Fruit fly (Drosophila melanogaster) whole organism, adult: ENCODE results near the gene PGAP5.
A peak's percentile ranks its signal among the peaks of the same experiment; 100 is the strongest.

Source experiments
- CG11617 ChIP-seq: fragments of 200-800 bp; sonication (Bioruptor generic); optimal IDR thresholded peaks from 2 replicates; lab custom pipeline; 2017; ENCODE audit warnings: mild to moderate bottlenecking, missing biosample characterization, missing genetic modification reagents, missing genetic modification characterization
- CG12768 ChIP-seq: fragments of 200-800 bp; sonication (Bioruptor generic); optimal IDR thresholded peaks from 2 replicates; lab custom pipeline; 2017; ENCODE audit warnings: missing biosample characterization, missing genetic modification characterization, mild to moderate bottlenecking, moderate library complexity, missing genetic modification reagents
- CG14711 ChIP-seq: fragments of 200-800 bp; sonication (Bioruptor generic); optimal IDR thresholded peaks from 2 replicates; lab custom pipeline; 2018; ENCODE audit warnings: missing biosample characterization, mild to moderate bottlenecking, missing genetic modification characterization, moderate library complexity
- CG1620 ChIP-seq: fragments of 200-800 bp; sonication (Bioruptor generic); optimal IDR thresholded peaks from 2 replicates; lab custom pipeline; 2016; ENCODE audit warnings: missing biosample characterization, missing genetic modification characterization
- CG33017 ChIP-seq: fragments of 200-800 bp; sonication (Bioruptor generic); optimal IDR thresholded peaks from 2 replicates; lab custom pipeline; 2018; ENCODE audit warnings: missing biosample characterization, mild to moderate bottlenecking, missing genetic modification characterization, moderate library complexity
- CG5204 ChIP-seq: fragments of 200-800 bp; sonication (Bioruptor generic); optimal IDR thresholded peaks from 2 replicates; lab custom pipeline; 2016; ENCODE audit warnings: missing biosample characterization, missing genetic modification characterization
- CG7045 ChIP-seq: fragments of 200-800 bp; sonication (Bioruptor generic); optimal IDR thresholded peaks from 2 replicates; lab custom pipeline; 2017; ENCODE audit warnings: missing biosample characterization, mild to moderate bottlenecking, missing genetic modification characterization
- CG7101 ChIP-seq: fragments of 200-800 bp; sonication (Bioruptor generic); optimal IDR thresholded peaks from 2 replicates; lab custom pipeline; 2018; ENCODE audit warnings: missing biosample characterization, mild to moderate bottlenecking, missing genetic modification characterization, moderate library complexity
- Clk ChIP-seq: fragments of 200-800 bp; sonication (Bioruptor generic); optimal IDR thresholded peaks from 2 replicates; lab custom pipeline; 2017; ENCODE audit warnings: missing biosample characterization, missing genetic modification characterization
- Crg-1 ChIP-seq: fragments of 200-800 bp; sonication (Bioruptor generic); optimal IDR thresholded peaks from 2 replicates; lab custom pipeline; 2016; ENCODE audit warnings: missing biosample characterization, missing genetic modification characterization
- Hr96 ChIP-seq: fragments of 200-800 bp; sonication (Bioruptor generic); optimal IDR thresholded peaks from 2 replicates; lab custom pipeline; 2016; ENCODE audit warnings: missing biosample characterization, missing genetic modification characterization
- Mnt ChIP-seq: fragments of 200-800 bp; sonication (Bioruptor generic); optimal IDR thresholded peaks from 2 replicates; lab custom pipeline; 2016; ENCODE audit warnings: missing biosample characterization, mild to moderate bottlenecking, missing genetic modification characterization
- bab1 ChIP-seq: fragments of 200-800 bp; sonication (Bioruptor generic); optimal IDR thresholded peaks from 3 replicates; lab custom pipeline; 2019; ENCODE audit warnings: missing biosample characterization, mild to moderate bottlenecking, missing genetic modification characterization, moderate library complexity
- cic ChIP-seq: fragments of 200-800 bp; sonication (Bioruptor generic); optimal IDR thresholded peaks from 2 replicates; lab custom pipeline; 2017; ENCODE audit warnings: missing biosample characterization, mild to moderate bottlenecking, missing genetic modification characterization, moderate library complexity
- cnc ChIP-seq, 2 experiments: fragments of >200 bp; optimal IDR thresholded peaks; 2 replicates each; lab custom pipeline; 2017
- kay ChIP-seq: fragments of 200-800 bp; sonication (Bioruptor generic); peaks from one replicate; lab custom pipeline; 2016; ENCODE audit warnings: missing biosample characterization, missing genetic modification characterization, borderline replicate concordance
- ovo ChIP-seq: fragments of 200-800 bp; sonication (Bioruptor generic); optimal IDR thresholded peaks from 2 replicates; lab custom pipeline; 2016; ENCODE audit warnings: missing biosample characterization, missing genetic modification characterization
- pad ChIP-seq: fragments of 200-800 bp; sonication (Bioruptor generic); optimal IDR thresholded peaks from 3 replicates; lab custom pipeline; 2017; ENCODE audit warnings: missing biosample characterization, missing genetic modification characterization, mild to moderate bottlenecking, moderate library complexity, missing genetic modification reagents
- tj ChIP-seq: fragments of 200-800 bp; sonication (Bioruptor generic); optimal IDR thresholded peaks from 3 replicates; lab custom pipeline; 2017; ENCODE audit warnings: missing biosample characterization, mild to moderate bottlenecking, missing genetic modification characterization, moderate library complexity
- toe ChIP-seq: fragments of 200-800 bp; sonication (Bioruptor generic); optimal IDR thresholded peaks from 2 replicates; lab custom pipeline; 2016; ENCODE audit warnings: missing biosample characterization, missing genetic modification characterization

PGAP5 gene

dm6 chr2L:8209362-8209761, 10.7 kb downstream of the PGAP5 start:
- no peak for TF ChIP-seq Hr96 (GFP tag; lab: Kevin White, UChicago)
- TF ChIP-seq kay (GFP tag; lab: Kevin White, UChicago): peak; percentile 88
- no peak for TF ChIP-seq CG14711 (tag; lab: Kevin White, UChicago)
- TF ChIP-seq Mnt (GFP tag; lab: Kevin White, UChicago): no peak
- no peak for TF ChIP-seq ovo

- no peak for TF ChIP-seq toe (GFP tag; lab: Kevin White, UChicago)
- TF ChIP-seq ovo: no peak
- no peak for TF ChIP-seq CG33017 (tag; lab: Kevin White, UChicago)
- TF ChIP-seq pad (GFP tag; lab: Kevin White, UChicago): no peak
- TF ChIP-seq tj (GFP tag; lab: Kevin White, UChicago): no peak
- no peak for TF ChIP-seq cnc (optimal IDR thresholded peaks at IDR 0.05; lab: Kevin White, UChicago)
- no peak for TF ChIP-seq bab1
- no peak for TF ChIP-seq CG1620 (GFP tag; lab: Kevin White, UChicago)
- TF ChIP-seq CG7045 (GFP tag; lab: Kevin White, UChicago): no peak
- TF ChIP-seq CG7101 (tag; lab: Kevin White, UChicago): no peak
- TF ChIP-seq Crg-1: no peak
- TF ChIP-seq CG11617 (GFP tag; lab: Kevin White, UChicago): no peak
- TF ChIP-seq kay (GFP tag; lab: Kevin White, UChicago): no peak
- no peak for TF ChIP-seq CG14711 (tag; lab: Kevin White, UChicago)
Observed at dm6 chr2L:8210468-8210867, 11.8 kb downstream of the PGAP5 start.

dm6 chr2L:8211070-8211469, 12.4 kb downstream of the PGAP5 start, which contains the start of gene Ssb-c31a:
Gene Ssb-c31a, plus strand, starts transcription at chr2L:8211347.
- TF ChIP-seq Mnt (GFP tag; lab: Kevin White, UChicago): peak; percentile 76
- TF ChIP-seq cnc (optimal IDR thresholded peaks at IDR 0.05; lab: Kevin White, UChicago): no peak
- peak; percentile 74 for TF ChIP-seq CG11617 (GFP tag; lab: Kevin White, UChicago)
- TF ChIP-seq CG7101 (tag; lab: Kevin White, UChicago): peak; percentile 83
- peak; percentile 75 for TF ChIP-seq Hr96 (GFP tag; lab: Kevin White, UChicago)
- TF ChIP-seq pad (GFP tag; lab: Kevin White, UChicago): peak; percentile 69
- TF ChIP-seq CG12768 (GFP tag; lab: Kevin White, UChicago): peak; percentile 81
- peak; percentile 69 for TF ChIP-seq tj (GFP tag; lab: Kevin White, UChicago)
- peak; percentile 87 for TF ChIP-seq toe (GFP tag; lab: Kevin White, UChicago)
- TF ChIP-seq CG14711 (tag; lab: Kevin White, UChicago): peak; percentile 61
- peak; percentile 72 for TF ChIP-seq CG33017 (tag; lab: Kevin White, UChicago)
- TF ChIP-seq CG5204 (GFP tag; lab: Kevin White, UChicago): peak; percentile 87
- peak; percentile 55 for TF ChIP-seq ovo
- peak; percentile 91 for TF ChIP-seq Crg-1
- TF ChIP-seq Clk (GFP tag; lab: Kevin White, UChicago): peak; percentile 42
- peak; percentile 94 for TF ChIP-seq kay (GFP tag; lab: Kevin White, UChicago)
- peak; percentile 50 for TF ChIP-seq cic (GFP tag; lab: Kevin White, UChicago)
- TF ChIP-seq CG1620 (GFP tag; lab: Kevin White, UChicago): peak; percentile 88
- peak; percentile 71 for TF ChIP-seq bab1
- TF ChIP-seq CG7045 (GFP tag; lab: Kevin White, UChicago): peak; percentile 74

- TF ChIP-seq CG7045 (GFP tag; lab: Kevin White, UChicago) (peak; percentile 99), CG5204 (GFP tag; lab: Kevin White, UChicago) (peak; percentile 99), CG1620 (GFP tag; lab: Kevin White, UChicago) (peak; percentile 99), Crg-1 (peak; percentile 99), cic (GFP tag; lab: Kevin White, UChicago) (peak; percentile 96), CG14711 (tag; lab: Kevin White, UChicago) (peak; percentile 96), tj (GFP tag; lab: Kevin White, UChicago) (peak; percentile 92), CG33017 (tag; lab: Kevin White, UChicago) (peak; percentile 99), cnc (optimal IDR thresholded peaks at IDR 0.05; lab: Kevin White, UChicago) (no peak), toe (GFP tag; lab: Kevin White, UChicago) (peak; percentile 99), CG11617 (GFP tag; lab: Kevin White, UChicago) (peak; percentile 98), ovo (peak; percentile 98), CG7101 (tag; lab: Kevin White, UChicago) (peak; percentile 99), Mnt (GFP tag; lab: Kevin White, UChicago) (peak; percentile 98), Hr96 (GFP tag; lab: Kevin White, UChicago) (peak; percentile 99), kay (GFP tag; lab: Kevin White, UChicago) (peak; percentile 95), pad (GFP tag; lab: Kevin White, UChicago) (peak; percentile 92), bab1 (peak; percentile 98), Clk (GFP tag; lab: Kevin White, UChicago) (peak; percentile 98), CG12768 (GFP tag; lab: Kevin White, UChicago) (peak; percentile 99)
Observed at dm6 chr2L:8212666-8213270, 14.1 kb downstream of the PGAP5 start, which contains the start of the genes CG8372 and CG8360. Gene CG8372, minus strand, starts transcription at chr2L:8212902. Gene CG8360, plus strand, starts transcription at chr2L:8212959.

dm6 chr2L:8213987-8214386, 15.3 kb downstream of the PGAP5 start, which contains the start of gene CG8353:
Gene CG8353, plus strand, starts transcription at chr2L:8214045.
- TF ChIP-seq bab1 (no peak), tj (GFP tag; lab: Kevin White, UChicago) (no peak), Hr96 (GFP tag; lab: Kevin White, UChicago) (no peak), CG11617 (GFP tag; lab: Kevin White, UChicago) (peak; percentile 50), CG5204 (GFP tag; lab: Kevin White, UChicago) (no peak), Mnt (GFP tag; lab: Kevin White, UChicago) (peak; percentile 58), cic (GFP tag; lab: Kevin White, UChicago) (peak; percentile 90), CG1620 (GFP tag; lab: Kevin White, UChicago) (no peak), kay (GFP tag; lab: Kevin White, UChicago) (no peak), ovo (no peak), CG7101 (tag; lab: Kevin White, UChicago) (no peak), CG7045 (GFP tag; lab: Kevin White, UChicago) (peak; percentile 8), CG12768 (GFP tag; lab: Kevin White, UChicago) (peak; percentile 63), cnc (optimal IDR thresholded peaks at IDR 0.05; lab: Kevin White, UChicago) (no peak), toe (GFP tag; lab: Kevin White, UChicago) (no peak), CG33017 (tag; lab: Kevin White, UChicago) (peak; percentile 32), Clk (GFP tag; lab: Kevin White, UChicago) (no peak)
